Worm (Caenorhabditis elegans): ENCODE data around the gene F10E9.12.

ce11 chrIII:8289181-8289580, 35.2 kb upstream of the F10E9.12 start:
- TF ChIP-seq pqm-1 (tag; optimal IDR thresholded peaks at IDR 0.05) = no peak
- no peak for TF ChIP-seq ama-1 (optimal IDR thresholded peaks at IDR 0.05)
- TF ChIP-seq tbx-2 (tag; optimal IDR thresholded peaks at IDR 0.05) = no peak
- no peak for TF ChIP-seq skn-1 (tag; optimal IDR thresholded peaks at IDR 0.05)
- TF ChIP-seq eor-1 (tag; optimal IDR thresholded peaks at IDR 0.05) = no peak
- TF ChIP-seq ceh-82 (tag; optimal IDR thresholded peaks at IDR 0.05) = no peak
